Fruit fly (Drosophila melanogaster) whole organism, larva: ENCODE data around the gene CG5021.

Source experiments
- noc ChIP-seq: fragments of 200-800 bp; sonication (Bioruptor generic); optimal IDR thresholded peaks from 3 replicates; lab custom pipeline; 2019; ENCODE audit warnings: missing biosample characterization, mild to moderate bottlenecking, missing genetic modification characterization, moderate library complexity

CG5021 gene

dm6 chr3L:8966324-8967011, at the start of gene CG5021, which contains the start of gene CG5653:
Gene CG5021 (plus strand): TSS chr3L:8966829.
Gene CG5653 (minus strand): TSS chr3L:8966374.
- no peak for TF ChIP-seq noc

DNA sequence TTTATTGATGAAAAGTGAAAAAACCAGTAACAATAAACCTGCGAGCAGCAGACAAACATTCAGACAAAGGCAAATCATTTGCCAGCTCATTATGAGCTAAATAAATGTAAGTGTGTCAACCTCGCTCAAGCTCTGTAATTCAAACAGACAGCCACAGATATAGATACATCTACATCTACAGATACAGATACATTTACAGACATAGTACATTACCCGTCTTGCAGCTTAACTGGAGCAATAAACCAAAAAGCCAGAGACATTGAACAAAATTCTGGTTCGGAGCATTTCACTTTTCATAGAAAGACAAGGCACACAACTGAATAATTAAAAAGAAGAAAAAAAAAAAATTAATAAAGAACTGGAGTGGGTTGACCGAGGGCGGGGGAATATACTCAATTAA, 47.0 kb upstream of the CG5021 start:
- no peak for TF ChIP-seq noc

DNA sequence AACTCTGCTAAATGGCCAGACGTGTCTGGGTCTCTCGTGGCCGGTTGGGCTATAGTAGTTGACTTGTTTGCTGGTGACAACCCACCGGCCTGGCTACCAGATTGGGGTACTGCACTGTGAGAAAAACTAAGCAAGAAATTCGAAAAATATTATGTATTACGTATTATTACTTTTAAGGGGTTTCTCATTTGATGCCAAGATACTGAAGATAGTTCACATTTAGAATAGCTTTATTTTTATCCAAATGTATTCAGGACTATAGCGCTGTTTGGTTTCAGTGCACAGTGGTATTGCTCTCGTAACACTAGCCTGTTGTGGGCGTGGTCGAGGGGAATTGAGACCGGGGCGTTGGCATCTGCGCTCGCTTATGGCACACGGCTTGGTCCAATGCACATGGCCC, 45.9 kb upstream of the CG5021 start:
- peak; percentile 73 for TF ChIP-seq noc

DNA sequence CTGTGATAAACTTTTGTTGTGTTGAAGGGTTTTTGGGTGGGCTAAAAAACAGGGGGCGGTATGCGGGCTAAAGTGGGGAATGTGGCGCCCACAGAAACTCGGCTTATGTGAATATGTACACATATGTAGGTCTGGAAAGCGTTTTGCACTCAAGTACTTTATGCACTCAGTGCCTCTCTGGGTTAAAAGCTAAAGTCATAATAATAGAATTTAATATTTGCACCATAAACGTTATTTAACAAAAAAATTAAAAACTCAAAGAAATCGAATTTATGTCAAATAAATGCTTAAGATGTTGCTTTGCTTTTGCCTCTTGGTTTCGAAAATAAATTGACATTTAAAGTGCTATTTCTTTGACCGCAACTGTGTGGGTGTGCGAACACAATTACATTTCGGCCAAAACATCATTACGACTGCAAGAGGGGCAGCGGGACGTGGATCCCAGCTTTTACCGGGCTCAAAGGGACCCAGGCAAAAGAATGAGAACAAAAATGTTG, 42.2 kb upstream of the CG5021 start:
- no peak for TF ChIP-seq noc

dm6 chr3L:8924999-8925398, 41.6 kb upstream of the CG5021 start:
- TF ChIP-seq noc: no peak

DNA sequence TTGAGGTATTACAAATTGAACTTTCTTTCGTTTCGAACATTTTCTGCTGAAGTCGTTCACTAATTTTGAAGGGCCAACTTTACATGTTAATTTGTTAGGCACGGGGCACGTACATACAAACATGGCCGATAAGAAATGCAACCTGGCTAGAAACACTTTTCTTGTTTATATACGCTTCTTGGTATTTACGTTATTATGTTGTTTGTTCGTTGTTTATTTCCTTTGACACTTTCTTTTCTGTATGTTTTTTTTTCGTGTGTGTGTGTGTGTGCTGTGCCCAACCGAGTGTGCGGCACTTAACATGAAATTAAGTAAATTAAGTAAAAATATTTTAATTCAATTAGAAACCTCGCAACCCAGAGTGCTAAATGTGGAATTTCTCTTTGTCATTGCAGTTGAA, 41.0 kb upstream of the CG5021 start:
- no peak for TF ChIP-seq noc

- no peak for TF ChIP-seq noc
Measured at dm6 chr3L:8929527-8929926, 37.1 kb upstream of the CG5021 start.

- no peak for TF ChIP-seq noc
Measured at dm6 chr3L:8931916-8932315, 34.7 kb upstream of the CG5021 start.

- no peak for TF ChIP-seq noc
Measured at dm6 chr3L:8939654-8940053, 27.0 kb upstream of the CG5021 start.

- TF ChIP-seq noc: no peak
Measured at dm6 chr3L:8947848-8948494, 18.7 kb upstream of the CG5021 start.

DNA sequence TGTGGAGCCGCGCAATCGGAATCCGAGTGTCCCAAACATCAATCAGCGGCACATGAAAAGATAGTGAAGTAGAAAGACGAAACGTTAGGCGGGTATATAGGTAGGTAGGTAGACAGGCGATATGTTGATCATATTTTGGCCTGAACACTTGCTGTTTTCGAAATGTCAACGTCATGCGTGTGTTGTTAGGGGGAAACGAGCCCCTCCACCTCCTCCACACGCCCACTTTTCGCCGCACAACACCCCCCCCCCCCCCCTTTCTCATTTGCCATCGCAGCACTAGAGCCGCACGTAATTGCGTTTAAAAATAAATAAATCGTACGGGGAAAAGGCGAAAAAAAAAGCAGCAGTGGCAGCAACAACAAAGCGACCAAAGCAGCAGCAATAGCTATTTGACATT, 16.8 kb upstream of the CG5021 start:
- TF ChIP-seq noc: no peak

- no peak for TF ChIP-seq noc
Measured at dm6 chr3L:8950955-8951354, 15.7 kb upstream of the CG5021 start.

- TF ChIP-seq noc: no peak
Measured at dm6 chr3L:8951507-8951906, 15.1 kb upstream of the CG5021 start.

dm6 chr3L:8952549-8953198, 14.0 kb upstream of the CG5021 start:
- TF ChIP-seq noc: no peak

DNA sequence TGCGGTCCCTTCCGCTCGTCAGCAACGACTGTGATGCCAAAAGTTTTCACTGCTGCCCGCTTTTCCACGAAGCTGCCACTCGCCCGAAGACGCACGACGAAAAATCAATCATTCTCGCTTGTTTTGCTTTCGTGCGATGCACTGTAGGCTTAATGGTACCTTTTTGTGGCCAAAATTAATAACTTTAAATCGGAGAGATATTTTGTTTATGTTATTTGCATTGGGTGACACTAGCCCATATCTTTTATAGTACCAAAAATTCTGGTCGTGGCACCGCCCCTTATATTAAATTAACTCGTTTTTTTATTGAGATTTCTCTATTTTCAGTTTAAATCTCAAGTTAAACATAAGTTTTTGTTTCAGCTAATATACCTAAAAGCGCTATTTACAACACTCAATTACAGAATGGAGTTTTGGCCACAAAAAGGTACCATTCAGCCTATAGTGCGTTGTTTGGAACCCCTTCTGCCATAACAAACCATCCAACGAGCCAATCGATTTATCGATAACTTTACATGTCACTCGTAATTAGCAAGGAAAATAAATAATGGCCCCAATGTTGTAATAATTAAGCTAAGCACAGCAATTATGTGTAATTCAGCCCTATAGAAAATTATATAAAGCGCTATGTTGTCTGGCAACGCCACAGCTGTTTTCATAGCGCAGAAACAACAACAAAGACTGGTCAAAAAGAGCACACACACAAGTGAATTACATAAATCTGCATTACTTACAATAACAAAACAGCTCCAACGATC, 13.3 kb upstream of the CG5021 start:
- TF ChIP-seq noc: peak; percentile 39

DNA sequence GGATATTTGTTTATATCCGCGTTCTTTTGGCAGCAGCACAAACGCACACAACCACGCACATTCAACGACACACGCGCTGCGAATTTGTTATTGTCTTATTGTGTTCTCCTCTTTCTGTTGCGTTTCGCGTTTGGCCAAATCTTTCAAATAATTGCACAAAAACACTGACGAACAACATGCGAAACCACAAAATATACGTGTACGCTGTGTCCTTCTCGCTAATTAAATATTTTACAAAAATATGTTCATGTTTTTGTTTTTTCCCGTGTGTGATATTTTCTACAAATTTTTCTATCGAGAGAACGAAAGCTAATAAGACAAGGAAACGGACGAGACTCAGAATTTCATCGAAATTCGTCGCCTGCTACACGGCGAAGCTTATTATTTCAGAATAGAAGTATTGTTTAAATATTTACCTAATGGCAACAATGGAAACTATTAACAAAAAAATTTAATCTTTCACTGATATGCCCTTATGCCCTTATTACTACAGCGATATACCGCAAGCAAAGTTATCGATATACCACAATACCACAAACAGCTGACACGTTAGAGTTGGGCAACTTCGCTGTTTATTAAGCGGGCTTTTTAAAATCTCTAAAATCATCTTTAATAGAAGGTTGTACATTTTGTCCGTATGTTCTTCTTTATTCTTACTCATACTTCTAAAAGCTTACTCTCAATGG, 12.5 kb upstream of the CG5021 start, which contains the start of the genes CG43783 and orb2:
Gene CG43783, minus strand, starts transcription at position 311 of the 686 bp plus-strand sequence.
Gene orb2, minus strand, starts transcription at position 502 of the 686 bp plus-strand sequence.
- TF ChIP-seq noc: no peak
